Fruit fly (Drosophila melanogaster) Kc167 (cell line): Measurements from ENCODE around the gene ast.

Experiments
- insv ChIP-seq: fragments of >200 bp; optimal IDR thresholded peaks from 3 replicates; lab custom pipeline; 2018; ENCODE audit warnings: missing external identifiers
- ttk ChIP-seq: sonication (Bioruptor generic); optimal IDR thresholded peaks from 2 replicates; lab custom pipeline; 2017; ENCODE audit warnings: missing external identifiers

DNA sequence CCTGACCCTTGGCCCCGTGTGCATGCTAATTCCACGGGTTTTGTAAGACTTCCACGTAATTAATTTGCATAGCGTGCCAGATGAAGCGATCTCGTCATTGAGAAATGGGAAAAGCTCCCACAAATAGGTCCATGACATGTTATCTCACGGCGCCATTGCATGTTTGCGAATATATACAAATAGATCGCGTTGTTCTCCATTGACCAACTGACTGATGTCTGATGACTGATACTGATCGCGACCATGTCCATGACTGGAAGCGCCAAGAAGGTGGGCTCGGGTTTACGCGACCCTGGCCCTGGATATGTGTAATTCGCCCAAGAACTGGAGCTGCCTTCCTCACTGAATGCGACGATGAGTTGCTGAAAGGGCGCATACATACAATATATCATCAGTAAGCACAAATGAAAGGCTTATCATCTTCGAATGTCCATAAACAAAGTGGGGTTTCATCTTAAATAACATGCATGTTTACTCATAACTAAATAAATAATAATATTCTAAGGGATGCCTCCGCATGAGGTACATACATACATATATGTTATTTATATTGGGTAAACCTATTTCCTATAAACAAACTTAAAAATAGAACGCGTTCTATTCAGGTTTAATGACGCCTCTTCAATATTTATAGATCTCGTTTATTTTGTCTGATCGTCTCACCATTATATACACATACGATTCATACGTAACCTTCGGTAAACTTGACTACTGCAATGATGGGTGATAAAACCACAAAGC is 45.5 kb downstream of the ast start:
- no peak for TF ChIP-seq ttk (lab: Kevin White, UChicago)
- no peak for TF ChIP-seq insv (lab: Kevin White, UChicago)
